Worm (Caenorhabditis elegans): Measurements from ENCODE around the gene F21C10.10.

DNA sequence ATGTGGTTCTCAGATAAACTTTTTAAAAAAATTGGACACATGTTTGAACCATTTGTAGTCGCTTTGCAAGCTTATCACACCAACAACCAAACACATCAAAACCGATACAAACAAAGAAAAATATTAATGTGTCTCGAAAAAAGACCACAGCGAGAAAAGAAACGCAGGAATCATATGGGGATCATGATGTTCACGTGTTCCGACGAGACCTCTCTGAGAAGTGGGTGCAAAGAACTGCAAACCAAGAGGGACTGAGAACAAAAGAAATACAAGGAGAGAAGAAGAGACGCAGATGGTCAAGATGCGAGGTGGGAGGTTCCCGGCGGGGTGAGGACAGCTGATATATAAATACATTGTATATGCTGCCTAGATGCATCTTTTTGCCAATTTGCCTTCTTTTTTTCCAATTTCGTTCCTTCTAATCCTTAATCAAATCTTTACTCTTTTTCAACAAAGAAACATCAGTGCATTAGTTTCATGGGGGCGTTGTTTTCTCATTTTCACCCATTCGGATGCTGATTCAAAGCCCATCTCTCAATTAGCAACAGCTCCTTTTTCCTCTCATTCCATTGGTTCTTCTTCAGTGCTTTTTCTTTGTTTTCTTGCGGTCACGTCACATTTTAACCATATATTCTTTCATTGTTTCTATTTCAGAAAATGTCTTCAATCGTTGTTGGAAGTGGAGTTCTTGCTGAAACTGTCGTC, at the start of gene F21C10.10:
- no peak for TF ChIP-seq npax-4 (tag; optimal IDR thresholded peaks at IDR 0.05)
- no peak for TF ChIP-seq lin-11 (tag; optimal IDR thresholded peaks at IDR 0.05)
- TF ChIP-seq ets-4 (tag; optimal IDR thresholded peaks at IDR 0.05): no peak
- TF ChIP-seq fkh-10 (GFP tag; optimal IDR thresholded peaks at IDR 0.05): no peak
- no peak for TF ChIP-seq C08G9.2 (tag; optimal IDR thresholded peaks at IDR 0.05)
- TF ChIP-seq unc-55 (GFP tag; optimal IDR thresholded peaks at IDR 0.05): peak; percentile 84
- no peak for TF ChIP-seq pha-4 (tag; optimal IDR thresholded peaks at IDR 0.05)
- TF ChIP-seq nhr-11 (tag; optimal IDR thresholded peaks at IDR 0.05): no peak
- TF ChIP-seq tbx-2 (tag; optimal IDR thresholded peaks at IDR 0.05): peak; percentile 85
- peak; percentile 78 for TF ChIP-seq elt-2 (tag; optimal IDR thresholded peaks at IDR 0.05)
- TF ChIP-seq ceh-14 (tag; optimal IDR thresholded peaks at IDR 0.05): no peak
- TF ChIP-seq ceh-22 (tag; optimal IDR thresholded peaks at IDR 0.05): no peak
